Worm (Caenorhabditis elegans): ENCODE data around the gene ZK105.3.
"Not testable (repeated sequence)": the region's sequence is repeated elsewhere in the genome, so short reads cannot be mapped to it uniquely, and the experiment has no call there.

The ZK105.3 gene

DNA sequence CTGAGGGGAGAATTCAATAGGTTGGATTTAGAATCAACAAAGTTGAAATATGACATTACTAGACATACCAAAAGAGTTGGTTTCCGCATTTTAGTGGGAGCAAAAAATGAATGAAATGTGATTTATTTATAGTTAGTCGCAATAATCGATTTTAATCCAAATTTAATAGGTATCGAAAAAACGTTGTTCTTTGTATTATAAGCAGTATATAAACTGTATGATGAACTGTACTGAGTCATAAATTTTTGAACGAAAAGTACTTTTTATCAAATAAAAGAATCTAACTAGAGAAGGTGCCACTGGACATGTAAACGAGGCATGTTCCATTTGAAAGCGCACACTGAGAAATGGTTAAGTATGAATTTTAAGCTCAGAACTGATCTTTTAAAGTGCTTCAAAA, 7.1 kb upstream of the ZK105.3 start, which contains the start of gene C12D5.9:
Gene C12D5.9 (minus strand): TSS at position 101 of the 400 bp plus-strand sequence.
- TF ChIP-seq ces-1 (GFP tag; optimal IDR thresholded peaks at IDR 0.05) (no peak), snpc-4 (tag; optimal IDR thresholded peaks at IDR 0.05) (no peak), zip-11 (GFP tag; IDR thresholded peaks at IDR 0.05) (no peak), mep-1 (tag; optimal IDR thresholded peaks at IDR 0.05) (no peak), tag-97 (GFP tag; IDR thresholded peaks at IDR 0.05) (no peak), dve-1 (tag; optimal IDR thresholded peaks at IDR 0.05; ENCODE audit: insufficient read depth) (no peak), tra-1 (GFP tag; IDR thresholded peaks at IDR 0.05) (no peak), madf-9 (GFP tag; conservative IDR thresholded peaks at IDR 0.05) (no peak), vab-7 (GFP tag; IDR thresholded peaks at IDR 0.05) (no peak), nhr-102 (tag; optimal IDR thresholded peaks at IDR 0.05) (no peak), zfp-3 (GFP tag; conservative IDR thresholded peaks at IDR 0.05) (no peak), unc-39 (tag; optimal IDR thresholded peaks at IDR 0.05) (no peak), mxl-3 (GFP tag; optimal IDR thresholded peaks at IDR 0.05) (no peak), cey-2 (tag; optimal IDR thresholded peaks at IDR 0.05; ENCODE audit: borderline replicate concordance, insufficient read depth) (no peak)

DNA sequence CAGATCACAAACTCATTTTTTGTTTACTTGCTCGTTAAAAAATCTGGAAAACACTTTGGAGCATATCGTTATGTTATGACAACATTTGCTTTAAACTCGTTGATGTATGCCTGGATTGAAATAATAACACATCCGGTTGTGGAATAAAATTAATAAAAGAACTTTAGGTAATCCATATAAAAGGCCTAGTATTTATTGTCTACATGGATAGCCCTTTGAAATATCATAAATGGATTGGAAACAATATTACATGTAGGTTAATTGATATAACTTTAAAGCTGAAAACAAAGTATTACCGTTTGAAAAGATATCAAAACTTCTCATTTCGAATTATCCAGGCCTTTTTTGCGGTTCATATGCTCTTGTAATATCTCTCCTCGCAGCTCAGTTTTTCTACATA, 6.3 kb upstream of the ZK105.3 start:
- peak in 1 of 2 experiments; percentile 90 for TF ChIP-seq unc-62 (GFP tag; optimal IDR thresholded peaks at IDR 0.05 in 1 of 2)
- no peak for TF ChIP-seq unc-62 (tag; optimal IDR thresholded peaks at IDR 0.05)
- no peak for TF ChIP-seq ces-1 (GFP tag; optimal IDR thresholded peaks at IDR 0.05)

DNA sequence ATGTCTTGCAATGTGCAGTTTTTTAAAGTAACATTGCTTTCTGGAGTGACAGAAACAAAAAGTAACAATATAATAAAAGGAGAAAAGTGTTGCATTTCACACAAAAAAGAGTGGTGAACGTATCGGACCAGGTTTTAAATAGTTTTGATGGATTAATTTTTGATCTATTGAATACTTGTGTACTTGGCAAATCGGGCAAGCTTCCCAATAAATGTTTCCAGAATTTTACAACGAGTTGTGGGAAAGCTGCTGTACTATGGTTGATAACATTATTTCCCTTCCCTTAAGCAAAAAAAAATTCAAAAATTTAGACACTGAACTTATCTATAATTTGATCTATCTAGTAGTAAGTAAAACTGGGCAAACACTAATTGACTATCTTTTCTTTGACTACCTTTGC, 3.5 kb upstream of the ZK105.3 start, which contains the start of gene C12D5.10:
Gene C12D5.10 (minus strand): TSS at position 101 of the 400 bp plus-strand sequence.
- no peak for TF ChIP-seq dve-1 (tag; optimal IDR thresholded peaks at IDR 0.05; ENCODE audit: insufficient read depth)
- TF ChIP-seq attf-4 (tag; optimal IDR thresholded peaks at IDR 0.05), result no peak
- TF ChIP-seq snpc-1.2 (GFP tag; IDR thresholded peaks at IDR 0.05), result no peak
- no peak for TF ChIP-seq daf-16 (GFP tag; optimal IDR thresholded peaks at IDR 0.05)
- TF ChIP-seq daf-16 (tag; optimal IDR thresholded peaks at IDR 0.05), result no peak
- no peak for TF ChIP-seq nhr-42 (GFP tag; IDR thresholded peaks at IDR 0.05)

DNA sequence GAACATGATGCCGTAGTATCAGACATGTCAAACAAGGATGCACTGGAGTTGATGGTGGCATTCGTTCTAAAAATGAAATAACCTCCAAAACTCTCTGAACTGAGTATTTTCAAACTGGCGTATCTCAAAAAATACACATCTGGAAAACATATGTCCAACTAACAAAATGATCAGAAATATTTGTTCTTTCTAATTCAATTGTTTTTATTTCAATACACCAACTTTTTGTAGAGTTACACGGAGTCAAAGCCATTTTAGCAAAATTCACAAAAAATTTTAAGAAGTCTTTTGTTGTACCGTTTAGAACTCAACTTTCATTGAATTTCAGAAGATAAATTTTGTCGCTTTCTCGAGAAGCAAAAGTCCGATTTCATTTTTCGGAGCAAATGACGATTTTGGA, 6.6 kb downstream of the ZK105.3 start, which contains the start of gene srsx-40:
Gene srsx-40 (minus strand): TSS at position 101 of the 400 bp plus-strand sequence.
- not testable (repeated sequence) for TF ChIP-seq zip-11 (GFP tag; IDR thresholded peaks at IDR 0.05); unc-62 (GFP tag; optimal IDR thresholded peaks at IDR 0.05 in 1 of 2); unc-62 (tag; optimal IDR thresholded peaks at IDR 0.05); pha-4 (GFP tag; IDR thresholded peaks at IDR 0.05); pha-4 (tag; optimal IDR thresholded peaks at IDR 0.05)

DNA sequence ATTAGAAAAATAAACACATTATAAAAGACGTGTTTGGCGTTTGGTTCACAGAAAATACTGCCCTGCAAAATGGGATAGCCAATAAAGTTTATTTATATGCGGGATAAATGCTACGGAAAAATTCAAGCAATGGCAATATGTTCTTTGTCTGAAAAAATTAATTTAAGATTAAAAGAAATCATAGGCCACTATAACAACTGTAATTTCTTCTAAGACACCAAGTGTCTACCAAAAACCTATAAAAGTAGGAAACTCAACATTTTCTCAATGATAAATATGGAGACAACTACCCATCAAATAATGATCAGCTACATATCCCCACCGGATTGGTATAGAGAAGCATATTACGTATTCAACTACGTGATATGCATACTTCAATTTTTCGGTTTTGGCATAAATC, 8.4 kb downstream of the ZK105.3 start, which contains the start of gene srw-3:
Gene srw-3 (plus strand): TSS at position 301 of the 400 bp plus-strand sequence.
- TF ChIP-seq dmd-8 (GFP tag; IDR thresholded peaks at IDR 0.05), result no peak
- TF ChIP-seq T26A8.4 (GFP tag; IDR thresholded peaks at IDR 0.05), result no peak
- no peak for TF ChIP-seq D1046.2 (GFP tag; IDR thresholded peaks at IDR 0.05)
- no peak for TF ChIP-seq php-3 (GFP tag; IDR thresholded peaks at IDR 0.05)
- TF ChIP-seq saeg-2 (GFP tag; IDR thresholded peaks at IDR 0.05), result no peak
- no peak for TF ChIP-seq gei-8 (GFP tag; optimal IDR thresholded peaks at IDR 0.05)
- TF ChIP-seq tag-97 (GFP tag; IDR thresholded peaks at IDR 0.05), result no peak
- no peak for TF ChIP-seq cey-2 (tag; optimal IDR thresholded peaks at IDR 0.05; ENCODE audit: borderline replicate concordance, insufficient read depth)
- no peak for TF ChIP-seq lin-38 (GFP tag; IDR thresholded peaks at IDR 0.05)
- TF ChIP-seq dve-1 (tag; optimal IDR thresholded peaks at IDR 0.05; ENCODE audit: insufficient read depth), result no peak
- TF ChIP-seq daf-12 (tag; optimal IDR thresholded peaks at IDR 0.05), result no peak
- no peak for TF ChIP-seq hmg-1.1 (GFP tag; IDR thresholded peaks at IDR 0.05)
- TF ChIP-seq daf-16 (GFP tag; optimal IDR thresholded peaks at IDR 0.05), result no peak
- TF ChIP-seq daf-16 (tag; optimal IDR thresholded peaks at IDR 0.05), result no peak
- no peak for TF ChIP-seq ceh-82 (tag; optimal IDR thresholded peaks at IDR 0.05)
- no peak for TF ChIP-seq lin-13 (GFP tag; optimal IDR thresholded peaks at IDR 0.05)
- TF ChIP-seq nhr-41 (GFP tag; IDR thresholded peaks at IDR 0.05), result no peak
- no peak for TF ChIP-seq nhr-237 (tag; optimal IDR thresholded peaks at IDR 0.05)
- TF ChIP-seq T20F7.1 (GFP tag; optimal IDR thresholded peaks at IDR 0.05), result no peak
- no peak for TF ChIP-seq zip-11 (GFP tag; IDR thresholded peaks at IDR 0.05)
- no peak for TF ChIP-seq dmd-6 (GFP tag; IDR thresholded peaks at IDR 0.05)

Measured in whole organism, L4 larva.